Worm (Caenorhabditis elegans): ENCODE results near the gene unc-83.

The unc-83 gene

DNA sequence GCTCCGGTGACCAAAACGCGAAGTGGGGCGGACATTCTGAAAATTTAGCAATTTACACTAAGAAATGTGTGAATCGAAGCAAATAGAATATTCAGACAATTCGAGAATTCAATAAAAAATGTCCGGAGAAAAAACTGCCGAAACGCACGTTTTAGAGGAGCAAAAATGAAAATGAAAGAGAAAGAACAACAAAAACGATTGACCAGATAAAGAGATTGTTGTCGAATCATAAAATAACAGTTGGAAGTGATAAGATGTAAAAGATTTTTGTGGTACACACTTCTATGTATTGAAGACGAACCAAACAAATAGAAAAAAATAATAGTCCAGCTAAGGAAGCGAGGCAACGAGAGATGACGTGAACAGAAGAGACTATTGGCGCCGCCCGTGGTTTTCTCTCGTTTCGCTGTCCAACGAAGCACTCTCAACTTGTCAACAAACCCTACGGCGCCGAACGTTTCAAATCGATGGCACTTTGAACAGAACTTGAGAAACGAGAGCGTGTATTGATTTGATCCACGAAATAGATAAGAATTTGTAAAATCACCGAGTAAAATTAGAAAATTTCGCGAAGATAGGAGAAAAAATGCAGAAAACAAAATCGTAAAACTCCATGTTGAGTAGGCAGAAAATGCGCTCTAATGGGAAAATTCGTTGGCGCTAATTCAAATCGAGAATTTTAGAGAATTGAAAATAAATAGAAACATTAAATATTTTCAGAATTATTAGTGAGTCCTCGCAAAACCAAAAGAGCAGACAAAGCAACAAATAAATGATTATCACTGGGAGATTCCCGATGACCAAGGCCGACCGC, 51.8 kb downstream of the unc-83 start, which contains the start of gene mdh-1:
TSS of gene mdh-1 (minus strand) at position 36 of the 814 bp plus-strand sequence.
- TF ChIP-seq ama-1 (optimal IDR thresholded peaks at IDR 0.05), result no peak
- TF ChIP-seq tbx-11 (GFP tag; IDR thresholded peaks at IDR 0.05), result no peak
- TF ChIP-seq tra-4 (tag; optimal IDR thresholded peaks at IDR 0.05), result no peak
- no peak for TF ChIP-seq B0310.2 (tag; optimal IDR thresholded peaks at IDR 0.05)
- no peak for TF ChIP-seq hmbx-1 (tag; optimal IDR thresholded peaks at IDR 0.05)
- TF ChIP-seq aly-1 (tag; optimal IDR thresholded peaks at IDR 0.05), result no peak
- no peak for TF ChIP-seq ceh-36 (tag; optimal IDR thresholded peaks at IDR 0.05)
- no peak for TF ChIP-seq flt-1 (GFP tag; IDR thresholded peaks at IDR 0.05)
- TF ChIP-seq scrt-1 (GFP tag; IDR thresholded peaks at IDR 0.05), result no peak
- TF ChIP-seq sea-1 (GFP tag; conservative IDR thresholded peaks at IDR 0.05), result no peak
- TF ChIP-seq pes-1 (GFP tag; IDR thresholded peaks at IDR 0.05), result no peak
- TF ChIP-seq ets-7 (tag; optimal IDR thresholded peaks at IDR 0.05), result no peak
- no peak for TF ChIP-seq tbx-37 (GFP tag; conservative IDR thresholded peaks at IDR 0.05)
- TF ChIP-seq hnd-1 (tag; optimal IDR thresholded peaks at IDR 0.05), result no peak
- TF ChIP-seq ceh-13 (GFP tag; optimal IDR thresholded peaks at IDR 0.05), result no peak
- no peak for TF ChIP-seq F13C5.2 (tag; optimal IDR thresholded peaks at IDR 0.05)
- no peak for TF ChIP-seq hmg-4 (GFP tag; optimal IDR thresholded peaks at IDR 0.05)

DNA sequence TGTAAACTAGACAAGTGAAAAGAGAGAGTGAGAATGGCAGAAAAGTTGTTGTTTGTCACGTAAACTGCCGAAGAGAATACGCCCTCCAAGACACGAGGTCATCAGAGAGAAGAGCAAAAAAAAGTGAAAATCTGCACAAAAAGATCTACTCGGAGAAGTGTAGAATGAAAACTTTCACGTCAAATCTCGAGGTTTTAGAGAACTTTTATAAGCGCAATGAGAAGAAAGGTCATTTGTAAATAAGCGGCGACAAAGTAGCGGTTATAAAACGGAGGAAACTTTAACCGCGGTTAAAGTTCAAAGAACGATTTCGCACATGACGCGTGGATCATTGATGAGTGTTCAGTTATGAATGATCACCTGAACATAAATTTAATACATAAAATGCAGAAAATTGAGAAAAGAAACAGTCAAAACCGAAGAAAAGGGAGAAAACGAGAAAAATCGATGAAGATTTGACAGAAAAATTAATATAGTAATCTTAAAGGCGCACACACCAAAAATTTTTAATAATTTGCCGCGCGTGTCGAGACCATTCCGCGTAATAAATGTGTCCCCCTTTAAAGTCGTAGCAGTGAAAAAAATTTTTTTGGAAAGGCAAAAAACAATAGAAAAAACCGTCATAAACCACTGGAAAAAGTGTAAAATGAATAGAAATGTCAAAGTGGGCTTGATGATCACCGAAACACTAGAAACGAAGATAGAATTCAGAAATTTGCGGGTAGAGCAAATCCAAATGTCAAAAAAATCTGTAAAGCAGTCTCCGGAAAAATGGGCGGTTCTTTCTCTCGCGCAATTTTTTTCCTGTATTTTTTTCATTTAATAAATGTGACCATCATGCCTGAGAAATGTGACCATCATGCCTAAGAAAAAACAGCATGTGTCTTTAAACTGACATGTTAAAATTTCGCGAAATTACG, 52.7 kb downstream of the unc-83 start:
- TF ChIP-seq tbx-11 (GFP tag; IDR thresholded peaks at IDR 0.05), result no peak
- TF ChIP-seq B0310.2 (tag; optimal IDR thresholded peaks at IDR 0.05), result no peak
- no peak for TF ChIP-seq sea-1 (GFP tag; conservative IDR thresholded peaks at IDR 0.05)
- TF ChIP-seq F13C5.2 (tag; optimal IDR thresholded peaks at IDR 0.05), result no peak
- no peak for TF ChIP-seq hnd-1 (tag; optimal IDR thresholded peaks at IDR 0.05)
- no peak for TF ChIP-seq hmg-4 (GFP tag; optimal IDR thresholded peaks at IDR 0.05)
- no peak for TF ChIP-seq ceh-36 (tag; optimal IDR thresholded peaks at IDR 0.05)
- TF ChIP-seq ama-1 (optimal IDR thresholded peaks at IDR 0.05), result no peak
- TF ChIP-seq hmbx-1 (tag; optimal IDR thresholded peaks at IDR 0.05), result no peak
- TF ChIP-seq ceh-13 (GFP tag; optimal IDR thresholded peaks at IDR 0.05), result no peak
- TF ChIP-seq ets-7 (tag; optimal IDR thresholded peaks at IDR 0.05), result no peak
- TF ChIP-seq tbx-37 (GFP tag; conservative IDR thresholded peaks at IDR 0.05), result no peak
- no peak for TF ChIP-seq aly-1 (tag; optimal IDR thresholded peaks at IDR 0.05)
- no peak for TF ChIP-seq pes-1 (GFP tag; IDR thresholded peaks at IDR 0.05)
- no peak for TF ChIP-seq scrt-1 (GFP tag; IDR thresholded peaks at IDR 0.05)
- no peak for TF ChIP-seq flt-1 (GFP tag; IDR thresholded peaks at IDR 0.05)
- no peak for TF ChIP-seq tra-4 (tag; optimal IDR thresholded peaks at IDR 0.05)

DNA sequence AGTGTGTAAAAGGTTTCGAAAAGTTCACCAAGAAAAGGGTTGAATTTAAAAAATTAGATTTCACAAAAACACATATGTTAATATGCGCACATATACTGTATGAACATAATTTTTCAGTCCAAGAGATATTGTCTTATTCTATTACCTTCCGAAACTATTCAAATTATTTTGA, 53.2 kb downstream of the unc-83 start, which contains the start of gene F46E10.3:
TSS of gene F46E10.3 (plus strand) at position 73 of the 172 bp plus-strand sequence.
- TF ChIP-seq sea-1 (GFP tag; conservative IDR thresholded peaks at IDR 0.05) (no peak), hnd-1 (tag; optimal IDR thresholded peaks at IDR 0.05) (no peak), tbx-11 (GFP tag; IDR thresholded peaks at IDR 0.05) (no peak), hmg-4 (GFP tag; optimal IDR thresholded peaks at IDR 0.05) (no peak), hmbx-1 (tag; optimal IDR thresholded peaks at IDR 0.05) (no peak), ceh-13 (GFP tag; optimal IDR thresholded peaks at IDR 0.05) (no peak), pes-1 (GFP tag; IDR thresholded peaks at IDR 0.05) (no peak), ama-1 (optimal IDR thresholded peaks at IDR 0.05) (no peak), F13C5.2 (tag; optimal IDR thresholded peaks at IDR 0.05) (no peak), ets-7 (tag; optimal IDR thresholded peaks at IDR 0.05) (no peak), flt-1 (GFP tag; IDR thresholded peaks at IDR 0.05) (no peak), aly-1 (tag; optimal IDR thresholded peaks at IDR 0.05) (no peak), tra-4 (tag; optimal IDR thresholded peaks at IDR 0.05) (no peak), B0310.2 (tag; optimal IDR thresholded peaks at IDR 0.05) (no peak), tbx-37 (GFP tag; conservative IDR thresholded peaks at IDR 0.05) (no peak), scrt-1 (GFP tag; IDR thresholded peaks at IDR 0.05) (no peak)

DNA sequence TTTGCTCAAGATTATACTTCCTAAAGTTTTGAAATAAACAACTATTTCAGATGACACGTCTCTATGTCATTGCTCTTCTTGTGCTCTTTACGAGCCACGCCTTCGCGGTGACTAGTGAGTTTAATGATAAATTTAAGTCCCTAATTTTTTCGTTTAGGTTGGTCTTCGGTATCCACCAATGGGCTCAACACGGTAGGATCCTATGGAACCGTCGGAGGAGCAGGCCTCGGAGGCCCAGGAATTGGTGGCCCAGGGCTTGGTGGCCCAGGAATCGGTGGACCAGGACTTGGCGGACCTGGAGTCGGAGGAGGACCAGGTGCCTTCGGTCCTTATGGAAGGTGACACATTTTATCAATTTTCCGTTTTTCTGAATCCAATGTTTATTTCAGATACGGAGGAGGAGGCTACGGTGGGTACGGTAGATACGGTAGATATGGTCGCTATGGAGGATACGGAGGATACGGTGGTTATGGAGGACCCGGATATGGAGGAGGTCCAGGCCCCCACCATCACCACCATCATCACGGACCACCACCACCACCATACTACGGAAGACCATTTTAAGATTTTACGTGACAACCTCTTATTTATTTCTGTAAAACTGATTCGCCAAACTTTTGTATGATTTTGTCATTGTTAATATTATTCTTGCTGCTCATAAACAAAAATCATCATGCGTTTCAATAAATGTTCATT, 55.7 kb downstream of the unc-83 start, which contains the start of the genes F46E10.2 and F46E10.18:
TSS of gene F46E10.2 (plus strand) at position 51 of the 696 bp plus-strand sequence.
TSS of gene F46E10.18 (plus strand) at position 646 of the 696 bp plus-strand sequence.
- TF ChIP-seq ets-7 (tag; optimal IDR thresholded peaks at IDR 0.05), result no peak

DNA sequence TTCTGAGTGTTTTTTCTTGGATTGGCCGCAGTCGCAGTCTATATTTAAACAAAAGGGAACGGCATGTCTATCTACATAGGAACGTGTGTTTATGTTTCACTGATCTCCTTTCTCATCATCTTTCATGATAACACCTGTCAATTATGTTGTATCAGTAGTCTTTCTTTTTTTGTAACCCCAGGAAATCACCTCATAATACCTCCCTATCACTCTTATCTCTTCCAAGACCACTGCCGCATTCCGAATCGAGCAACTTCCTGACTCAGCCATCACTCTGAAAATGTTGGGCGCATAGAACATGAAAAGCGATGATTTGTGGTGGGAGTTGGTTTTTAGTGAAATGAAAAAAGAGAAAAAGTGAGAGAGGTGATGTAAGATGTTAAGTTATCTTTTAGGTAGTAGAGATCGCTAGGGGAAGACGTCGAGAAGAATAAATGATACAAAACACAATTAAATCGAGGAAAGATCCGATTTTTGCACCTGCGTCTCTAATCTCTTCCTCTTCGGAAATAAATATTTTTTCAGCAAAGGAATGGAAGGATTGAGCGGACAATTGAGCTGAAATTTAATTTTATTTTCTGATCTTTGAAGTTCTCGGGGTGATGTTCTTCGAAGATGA, 58.1 kb downstream of the unc-83 start:
- TF ChIP-seq scrt-1 (GFP tag; IDR thresholded peaks at IDR 0.05), result no peak
- no peak for TF ChIP-seq flt-1 (GFP tag; IDR thresholded peaks at IDR 0.05)
- no peak for TF ChIP-seq tbx-37 (GFP tag; conservative IDR thresholded peaks at IDR 0.05)
- no peak for TF ChIP-seq tra-4 (tag; optimal IDR thresholded peaks at IDR 0.05)
- no peak for TF ChIP-seq ceh-36 (tag; optimal IDR thresholded peaks at IDR 0.05)
- no peak for TF ChIP-seq B0310.2 (tag; optimal IDR thresholded peaks at IDR 0.05)
- no peak for TF ChIP-seq F13C5.2 (tag; optimal IDR thresholded peaks at IDR 0.05)
- no peak for TF ChIP-seq pes-1 (GFP tag; IDR thresholded peaks at IDR 0.05)
- TF ChIP-seq hnd-1 (tag; optimal IDR thresholded peaks at IDR 0.05), result no peak
- no peak for TF ChIP-seq aly-1 (tag; optimal IDR thresholded peaks at IDR 0.05)
- no peak for TF ChIP-seq ets-7 (tag; optimal IDR thresholded peaks at IDR 0.05)
- no peak for TF ChIP-seq sea-1 (GFP tag; conservative IDR thresholded peaks at IDR 0.05)
- TF ChIP-seq ama-1 (optimal IDR thresholded peaks at IDR 0.05), result no peak
- TF ChIP-seq ceh-13 (GFP tag; optimal IDR thresholded peaks at IDR 0.05), result no peak
- no peak for TF ChIP-seq hmg-4 (GFP tag; optimal IDR thresholded peaks at IDR 0.05)
- TF ChIP-seq hmbx-1 (tag; optimal IDR thresholded peaks at IDR 0.05), result no peak
- no peak for TF ChIP-seq tbx-11 (GFP tag; IDR thresholded peaks at IDR 0.05)

DNA sequence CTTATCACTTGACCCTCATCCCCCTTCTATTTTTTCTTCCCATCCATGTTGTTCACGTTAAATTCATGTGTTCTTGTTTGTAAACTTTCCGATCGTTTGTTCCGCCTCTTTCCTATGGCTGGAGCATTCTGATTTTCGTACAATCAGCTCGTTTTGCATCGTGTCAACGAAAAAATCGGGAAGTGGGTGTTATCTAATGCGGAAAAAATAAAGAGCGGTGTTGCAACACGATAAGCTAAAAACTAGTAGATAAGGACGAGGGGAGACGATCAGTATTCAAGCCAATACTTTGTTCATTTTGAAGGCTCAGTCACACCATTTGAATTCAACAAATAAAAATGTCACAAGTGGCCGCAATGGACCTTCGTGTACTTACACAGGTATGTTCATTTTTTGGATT, 59.9 kb downstream of the unc-83 start, which contains the start of gene acs-1:
TSS of gene acs-1 (plus strand) at position 233 of the 400 bp plus-strand sequence.
- TF ChIP-seq pes-1 (GFP tag; IDR thresholded peaks at IDR 0.05) (no peak), hnd-1 (tag; optimal IDR thresholded peaks at IDR 0.05) (no peak), ceh-36 (tag; optimal IDR thresholded peaks at IDR 0.05) (no peak)
